Fruit fly (Drosophila melanogaster) whole organism: Measurements from ENCODE around the gene CG4565.

Source experiments
- EcR ChIP-seq, 2 experiments: fragments of >200 bp; optimal IDR thresholded peaks; 2 replicates each; lab custom pipeline; 2017; ENCODE audit warnings: missing biosample characterization in 2 of 2, missing genetic modification characterization in 2 of 2, missing genetic modification reagents in 2 of 2
- pan ChIP-seq: fragments of >200 bp; optimal IDR thresholded peaks from 2 replicates; lab custom pipeline; 2017
- usp ChIP-seq: fragments of >200 bp; optimal IDR thresholded peaks from 2 replicates; lab custom pipeline; 2017; ENCODE audit warnings: missing biosample characterization, missing genetic modification characterization, mixed read lengths

dm6 chr3R:10834893-10835292 is 17.6 kb upstream of the CG4565 start:
- TF ChIP-seq usp (GFP tag; lab: Kevin White, UChicago) (no peak), pan (lab: Kevin White, UChicago) (no peak), EcR (GFP tag; optimal IDR thresholded peaks at IDR 0.05; lab: Kevin White, UChicago) (no peak)
